Worm (Caenorhabditis elegans) whole organism, L4/young adult: ENCODE data around the gene H35B03.2.

ENCODE experiments used
- W03F9.2 ChIP-seq: fragments of 150-350 bp; optimal IDR thresholded peaks from 2 replicates; lab custom pipeline; 2014; ENCODE audit warnings: missing biosample characterization, missing genetic modification characterization
- dao-5 ChIP-seq: sonication (generic microtip); optimal IDR thresholded peaks from 2 replicates; lab custom pipeline; 2016; ENCODE audit warnings: missing genotype, missing genetic modification characterization, moderate library complexity, missing compliant biosample characterization
- him-1 ChIP-seq: sonication (generic microtip); optimal IDR thresholded peaks from 2 replicates; lab custom pipeline; 2016; ENCODE audit warnings: missing genotype, missing genetic modification reagents, missing genetic modification characterization, missing compliant biosample characterization

H35B03.2 gene

ce11 chrIV:5703443-5703842 is 28.0 kb downstream of the H35B03.2 start, which contains the start of the genes C55C3.73 and perm-5:
Gene C55C3.73 (minus strand): TSS chrIV:5703451.
Gene perm-5 (minus strand): TSS chrIV:5703468.
- no peak for TF ChIP-seq dao-5 (tag; lab: Kevin White, UChicago)
- no peak for TF ChIP-seq W03F9.2
- TF ChIP-seq him-1 (tag; lab: Kevin White, UChicago): no peak

ce11 chrIV:5701646-5702045 is 29.8 kb downstream of the H35B03.2 start:
- TF ChIP-seq dao-5 (tag; lab: Kevin White, UChicago) (no peak), him-1 (tag; lab: Kevin White, UChicago) (no peak), W03F9.2 (no peak)

ce11 chrIV:5700372-5700771 is 31.1 kb downstream of the H35B03.2 start:
- no peak for TF ChIP-seq dao-5 (tag; lab: Kevin White, UChicago)
- no peak for TF ChIP-seq him-1 (tag; lab: Kevin White, UChicago)
- TF ChIP-seq W03F9.2: no peak

- no peak for TF ChIP-seq dao-5 (tag; lab: Kevin White, UChicago)
- no peak for TF ChIP-seq W03F9.2
- no peak for TF ChIP-seq him-1 (tag; lab: Kevin White, UChicago)
Measured at ce11 chrIV:5690386-5691080, 40.9 kb downstream of the H35B03.2 start, which contains the start of gene C55C3.8. Gene C55C3.8 (plus strand): TSS chrIV:5691030.

ce11 chrIV:5685014-5685413 is 46.5 kb downstream of the H35B03.2 start, which contains the start of gene C55C3.3:
Gene C55C3.3 (plus strand): TSS chrIV:5685287.
- TF ChIP-seq dao-5 (tag; lab: Kevin White, UChicago) (no peak), W03F9.2 (no peak), him-1 (tag; lab: Kevin White, UChicago) (no peak)

- no peak for TF ChIP-seq him-1 (tag; lab: Kevin White, UChicago)
- TF ChIP-seq dao-5 (tag; lab: Kevin White, UChicago): no peak
- no peak for TF ChIP-seq W03F9.2
Measured at ce11 chrIV:5682547-5683234, 48.8 kb downstream of the H35B03.2 start, which contains the start of the genes C55C3.7 and C55C3.6. Gene C55C3.7 (minus strand): TSS chrIV:5682647. Gene C55C3.6 (plus strand): TSS chrIV:5683184.
